Worm (Caenorhabditis elegans) whole organism, L1 larva: ENCODE measurements around the gene mma-1.

Source experiments
- C16A3.4 ChIP-seq: fragments of 150-350 bp; optimal IDR thresholded peaks from 2 replicates; lab custom pipeline; 2014; ENCODE audit warnings: missing biosample characterization, missing genetic modification characterization
- ama-1 ChIP-seq: fragments of 150-350 bp; optimal IDR thresholded peaks from 2 replicates; lab custom pipeline; 2014
- blmp-1 ChIP-seq: fragments of 150-350 bp; optimal IDR thresholded peaks from 2 replicates; lab custom pipeline; 2014; ENCODE audit warnings: missing biosample characterization, missing genetic modification characterization
- efl-1 ChIP-seq, 4 experiments: fragments of 150-350 bp; optimal IDR thresholded peaks in 3 of 4; peaks in 1 of 4; 1 replicate in 1 of 4; 2 replicates in 3 of 4; lab custom pipeline; 2014; ENCODE audit warnings: missing biosample characterization in 2 of 4, missing genetic modification characterization in 2 of 4, missing genetic modification reagents in 2 of 4
- fkh-10 ChIP-seq: sonication (generic microtip); optimal IDR thresholded peaks from 2 replicates; lab custom pipeline; 2017; ENCODE audit warnings: missing biosample characterization, missing genetic modification reagents, missing genetic modification characterization
- fkh-4 ChIP-seq: sonication (generic microtip); optimal IDR thresholded peaks from 2 replicates; lab custom pipeline; 2016; ENCODE audit warnings: missing compliant biosample characterization, missing genetic modification characterization, borderline replicate concordance
- fos-1 ChIP-seq: fragments of 150-350 bp; optimal IDR thresholded peaks from 2 replicates; lab custom pipeline; 2014; ENCODE audit warnings: missing biosample characterization, missing genetic modification characterization
- mep-1 ChIP-seq: fragments of 150-350 bp; optimal IDR thresholded peaks from 2 replicates; lab custom pipeline; 2014; ENCODE audit warnings: missing biosample characterization, missing genetic modification characterization
- snpc-4 ChIP-seq: fragments of 150-350 bp; optimal IDR thresholded peaks from 2 replicates; lab custom pipeline; 2014; ENCODE audit warnings: missing biosample characterization, missing genetic modification characterization
- snu-23 ChIP-seq: sonication (generic microtip); optimal IDR thresholded peaks from 2 replicates; lab custom pipeline; 2016; ENCODE audit warnings: missing genetic modification characterization, missing compliant biosample characterization

- TF ChIP-seq blmp-1 (tag; lab: Kevin White, UChicago) (no peak), mep-1 (no peak), fkh-10 (GFP tag; lab: Kevin White, UChicago) (no peak), efl-1 (optimal IDR thresholded peaks at IDR 0.05; lab: Kevin White, UChicago) (no peak), efl-1 (GFP tag; optimal IDR thresholded peaks at IDR 0.05 in 1 of 2; lab: Kevin White, UChicago) (no peak), snpc-4 (tag; lab: Kevin White, UChicago) (no peak), C16A3.4 (no peak), snu-23 (no peak), fkh-4 (tag; lab: Kevin White, UChicago) (no peak), ama-1 (lab: Kevin White, UChicago) (no peak), fos-1 (tag; lab: Kevin White, UChicago) (no peak)
These were observed 48.4 kb upstream of the mma-1 start, which contains the start of gene F56H9.8 for ce11 chrV:12644500-12644899.
